Worm (Caenorhabditis elegans) whole organism, early embryonic: ENCODE results near the gene gst-19.

Experiments used
- B0310.2 ChIP-seq: sonication (generic microtip); optimal IDR thresholded peaks from 2 replicates; lab custom pipeline; 2016; ENCODE audit warnings: mild to moderate bottlenecking, missing genetic modification characterization, missing compliant biosample characterization
- F13C5.2 ChIP-seq: sonication (generic microtip); optimal IDR thresholded peaks from 2 replicates; lab custom pipeline; 2017; ENCODE audit warnings: mild to moderate bottlenecking, missing genetic modification characterization, inconsistent platforms, missing compliant biosample characterization
- aly-1 ChIP-seq: sonication (generic microtip); optimal IDR thresholded peaks from 2 replicates; lab custom pipeline; 2016; ENCODE audit warnings: missing genetic modification characterization, missing compliant biosample characterization
- ama-1 ChIP-seq: fragments of 150-350 bp; optimal IDR thresholded peaks from 2 replicates; lab custom pipeline; 2014
- ceh-13 ChIP-seq: fragments of 200-800 bp; sonication (Bioruptor generic); optimal IDR thresholded peaks from 2 replicates; lab custom pipeline; 2018; ENCODE audit warnings: mild to moderate bottlenecking, missing genetic modification characterization, missing compliant biosample characterization
- ceh-36 ChIP-seq: sonication (generic microtip); optimal IDR thresholded peaks from 2 replicates; lab custom pipeline; 2016; ENCODE audit warnings: missing genetic modification characterization, inconsistent platforms, missing compliant biosample characterization
- ets-7 ChIP-seq: sonication (generic microtip); optimal IDR thresholded peaks from 2 replicates; lab custom pipeline; 2016; ENCODE audit warnings: missing genotype, missing genetic modification characterization, missing compliant biosample characterization
- flt-1 ChIP-seq: fragments of 200-800 bp; sonication (Bioruptor generic); IDR thresholded peaks from 2 replicates; pipeline ENCODE4 v1.3.6; 2022; ENCODE audit warnings: missing genetic modification characterization, missing compliant biosample characterization
- hmg-4 ChIP-seq: fragments of 200-800 bp; sonication (Bioruptor generic); optimal IDR thresholded peaks from 2 replicates; lab custom pipeline; 2018; ENCODE audit warnings: mild to moderate bottlenecking, missing genetic modification characterization, missing compliant biosample characterization
- tbx-11 ChIP-seq: fragments of 200-800 bp; sonication (Bioruptor generic); IDR thresholded peaks from 2 replicates; pipeline ENCODE4 v1.3.6; 2022; ENCODE audit warnings: missing genetic modification characterization, missing compliant biosample characterization
- tbx-37 ChIP-seq: fragments of 200-800 bp; sonication (Bioruptor generic); conservative IDR thresholded peaks from 2 replicates; pipeline ENCODE4 v1.3.6; 2022; ENCODE audit warnings: missing genetic modification reagents, missing genetic modification characterization, missing compliant biosample characterization
- tra-4 ChIP-seq: sonication (generic microtip); optimal IDR thresholded peaks from 2 replicates; lab custom pipeline; 2017; ENCODE audit warnings: missing genetic modification characterization, missing compliant biosample characterization

DNA sequence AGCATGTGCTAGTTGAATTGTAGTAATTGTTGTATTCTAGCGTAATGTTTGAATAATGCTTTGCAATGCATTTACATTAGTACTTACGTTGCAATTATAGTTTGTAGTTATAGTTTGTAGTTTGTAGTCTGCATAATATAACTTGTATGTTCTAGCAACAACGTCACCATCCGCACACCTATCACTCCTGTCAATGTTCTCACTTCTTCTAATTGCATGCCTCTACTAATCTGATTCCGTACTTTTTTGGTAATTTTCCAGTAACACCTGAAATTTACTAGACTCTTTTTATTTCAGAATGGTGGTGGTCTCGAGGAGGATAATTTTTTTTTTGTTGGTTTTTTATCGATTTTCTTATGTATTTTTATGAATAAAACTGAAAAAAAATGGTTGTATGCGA, 9.7 kb upstream of the gst-19 start:
- no peak for TF ChIP-seq aly-1
- TF ChIP-seq flt-1 (GFP tag; lab: Robert Waterston, UW) = no peak
- no peak for TF ChIP-seq tbx-11
- TF ChIP-seq B0310.2 (tag; lab: Kevin White, UChicago) = peak; percentile 10
- no peak for TF ChIP-seq ceh-36 (tag; lab: Kevin White, UChicago)
- no peak for TF ChIP-seq hmg-4 (GFP tag; lab: Kevin White, UChicago)
- TF ChIP-seq F13C5.2 = no peak
- no peak for TF ChIP-seq ama-1 (lab: Kevin White, UChicago)
- TF ChIP-seq ets-7 (tag; lab: Kevin White, UChicago) = no peak
- no peak for TF ChIP-seq ceh-13
- TF ChIP-seq tbx-37 = no peak
- TF ChIP-seq tra-4 (tag; lab: Kevin White, UChicago) = no peak
